Worm (Caenorhabditis elegans) whole organism, young adult: ENCODE data around the gene tag-164.

Experiments used
- T07F8.4 ChIP-seq: sonication (generic microtip); optimal IDR thresholded peaks from 2 replicates; lab custom pipeline; 2016; ENCODE audit warnings: mild to moderate bottlenecking, missing genetic modification characterization, moderate library complexity, missing compliant biosample characterization
- fkh-3 ChIP-seq: sonication (generic microtip); optimal IDR thresholded peaks from 2 replicates; lab custom pipeline; 2016; ENCODE audit warnings: mild to moderate bottlenecking, missing genetic modification characterization, missing compliant biosample characterization

- no peak for TF ChIP-seq T07F8.4 (tag; lab: Kevin White, UChicago)
- TF ChIP-seq fkh-3 (tag; lab: Kevin White, UChicago): no peak
These were observed 24.9 kb upstream of the tag-164 start, which contains the start of gene F45G2.7 for ce11 chrIII:13434404-13434803.
